Worm (Caenorhabditis elegans) whole organism, young adult: ENCODE results near the gene clec-43.

Experiments used
- lir-1 ChIP-seq: fragments of 200-800 bp; sonication (Bioruptor generic); conservative IDR thresholded peaks from 2 replicates; pipeline ENCODE4 v1.3.6; 2022; ENCODE audit warnings: missing genetic modification reagents, missing genetic modification characterization, missing compliant biosample characterization
- nfya-2 ChIP-seq: fragments of 200-800 bp; sonication (Bioruptor generic); IDR thresholded peaks from 2 replicates; pipeline ENCODE4 v1.3.6; 2022; ENCODE audit warnings: missing genetic modification reagents, missing genetic modification characterization, missing compliant biosample characterization
- nhr-80 ChIP-seq: sonication (generic microtip); optimal IDR thresholded peaks from 2 replicates; lab custom pipeline; 2016; ENCODE audit warnings: missing genetic modification characterization, missing compliant biosample characterization
- rcor-1 ChIP-seq: fragments of 200-800 bp; sonication (Bioruptor generic); IDR thresholded peaks from 2 replicates; pipeline ENCODE4 v1.3.6; 2022; ENCODE audit warnings: missing genetic modification reagents, missing genetic modification characterization, missing compliant biosample characterization

DNA sequence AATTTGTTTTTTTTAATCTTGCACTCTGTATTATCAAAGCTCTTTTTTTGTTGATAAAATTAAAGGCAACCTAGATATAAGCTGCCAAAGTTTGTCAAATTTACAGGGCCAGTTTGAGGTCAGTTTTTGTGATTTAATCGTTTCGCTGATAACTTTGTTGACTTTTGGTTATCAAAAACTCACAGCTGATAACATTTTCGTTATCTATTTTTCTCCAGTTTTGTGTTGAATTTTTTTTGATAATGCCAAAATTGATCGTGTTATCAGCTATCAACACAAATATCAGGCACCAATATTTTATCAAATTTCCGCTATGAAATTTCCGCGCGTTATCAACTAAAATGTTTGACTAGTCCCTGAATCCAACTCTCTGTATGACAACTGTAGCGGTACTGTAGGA lies 28.7 kb upstream of the clec-43 start:
- no peak for TF ChIP-seq rcor-1 (GFP tag; lab: Robert Waterston, UW)
- TF ChIP-seq nhr-80 (tag; lab: Kevin White, UChicago), result peak; percentile 95
- TF ChIP-seq nfya-2 (GFP tag; lab: Robert Waterston, UW), result no peak
- TF ChIP-seq lir-1 (GFP tag; lab: Robert Waterston, UW), result no peak
